Fruit fly (Drosophila melanogaster) whole organism, embryonic: ENCODE results near the gene Ythdc1.

Source experiments
- CG10462 ChIP-seq: fragments of 200-800 bp; sonication (Bioruptor generic); optimal IDR thresholded peaks from 2 replicates; lab custom pipeline; 2016; ENCODE audit warnings: missing biosample characterization, missing genetic modification characterization
- CG10979 ChIP-seq: fragments of 200-800 bp; sonication (Bioruptor generic); optimal IDR thresholded peaks from 2 replicates; lab custom pipeline; 2018; ENCODE audit warnings: missing biosample characterization, mild to moderate bottlenecking, missing genetic modification characterization, moderate library complexity
- CG11695 ChIP-seq: fragments of 200-800 bp; sonication (Bioruptor generic); IDR thresholded peaks from 3 replicates; pipeline ENCODE4 v1.3.6; 2022; ENCODE audit warnings: missing biosample characterization, missing genetic modification characterization
- CG12155 ChIP-seq: fragments of 200-800 bp; sonication (Bioruptor generic); optimal IDR thresholded peaks from 3 replicates; lab custom pipeline; 2016; ENCODE audit warnings: missing biosample characterization, missing genetic modification characterization
- CG1529 ChIP-seq: fragments of 200-800 bp; sonication (Bioruptor generic); optimal IDR thresholded peaks from 3 replicates; lab custom pipeline; 2018; ENCODE audit warnings: missing biosample characterization, missing genetic modification characterization
- CG15601 ChIP-seq: fragments of 200-800 bp; sonication (Bioruptor generic); optimal IDR thresholded peaks from 3 replicates; lab custom pipeline; 2019; ENCODE audit warnings: missing biosample characterization, mild to moderate bottlenecking, missing genetic modification characterization, moderate library complexity
- CG1602 ChIP-seq: fragments of 200-800 bp; sonication (Bioruptor generic); optimal IDR thresholded peaks from 3 replicates; lab custom pipeline; 2016; ENCODE audit warnings: missing biosample characterization, missing genetic modification characterization
- CG17361 ChIP-seq: fragments of 200-800 bp; sonication (Bioruptor generic); IDR thresholded peaks from 3 replicates; pipeline ENCODE4 v1.3.6; 2022; ENCODE audit warnings: missing biosample characterization, missing genetic modification characterization
- CG18262 ChIP-seq: fragments of 200-800 bp; optimal IDR thresholded peaks from 3 replicates; lab custom pipeline; 2019; ENCODE audit warnings: missing biosample characterization, mild to moderate bottlenecking, missing genetic modification characterization, moderate library complexity
- CG32772 ChIP-seq: fragments of 200-800 bp; sonication (Bioruptor generic); IDR thresholded peaks from 2 replicates; pipeline ENCODE4 v1.3.6; 2022; ENCODE audit warnings: missing biosample characterization, missing genetic modification characterization
- CG33557 ChIP-seq: fragments of 200-800 bp; sonication (Bioruptor generic); optimal IDR thresholded peaks from 2 replicates; lab custom pipeline; 2019; ENCODE audit warnings: missing biosample characterization, mild to moderate bottlenecking, missing genetic modification characterization, moderate library complexity
- CG4424 ChIP-seq: fragments of 200-800 bp; sonication (Bioruptor generic); optimal IDR thresholded peaks from 3 replicates; lab custom pipeline; 2016; ENCODE audit warnings: missing biosample characterization, missing genetic modification characterization
- CG4820 ChIP-seq: fragments of 200-800 bp; sonication (Bioruptor generic); optimal IDR thresholded peaks from 3 replicates; lab custom pipeline; 2016; ENCODE audit warnings: missing biosample characterization, missing genetic modification characterization
- CG6689 ChIP-seq: fragments of 200-800 bp; sonication (Bioruptor generic); IDR thresholded peaks from 2 replicates; pipeline ENCODE4 v1.3.6; 2022; ENCODE audit warnings: missing biosample characterization, missing genetic modification characterization
- CG7271 ChIP-seq: fragments of 200-800 bp; sonication (Bioruptor generic); optimal IDR thresholded peaks from 2 replicates; lab custom pipeline; 2018; ENCODE audit warnings: missing biosample characterization, mild to moderate bottlenecking, missing genetic modification characterization, moderate library complexity
- CG8388 ChIP-seq: fragments of 200-800 bp; sonication (Bioruptor generic); optimal IDR thresholded peaks from 2 replicates; lab custom pipeline; 2019; ENCODE audit warnings: missing biosample characterization, mild to moderate bottlenecking, missing genetic modification characterization, moderate library complexity
- D ChIP-seq, 2 experiments: fragments of 200-800 bp in 1 of 2; fragments of >200 bp in 1 of 2; sonication (Bioruptor generic) in 1 of 2; optimal IDR thresholded peaks; 2 replicates in 1 of 2; 3 replicates in 1 of 2; lab custom pipeline; 2017; ENCODE audit warnings: mild to moderate bottlenecking in 1 of 2, missing biosample characterization in 1 of 2, missing genetic modification characterization in 1 of 2, missing genetic modification reagents in 1 of 2
- ERR ChIP-seq: fragments of 200-800 bp; sonication (Bioruptor generic); optimal IDR thresholded peaks from 2 replicates; lab custom pipeline; 2016; ENCODE audit warnings: missing biosample characterization, missing genetic modification characterization
- Ets97D ChIP-seq: fragments of 200-800 bp; sonication (Bioruptor generic); optimal IDR thresholded peaks from 3 replicates; lab custom pipeline; 2016; ENCODE audit warnings: missing biosample characterization, missing genetic modification characterization
- HHEX ChIP-seq: fragments of 200-800 bp; sonication (Bioruptor generic); optimal IDR thresholded peaks from 3 replicates; lab custom pipeline; 2017; ENCODE audit warnings: missing biosample characterization, mild to moderate bottlenecking, missing genetic modification characterization, missing genetic modification reagents
- Med ChIP-seq: fragments of 200-800 bp; sonication (Bioruptor generic); peaks from one replicate; lab custom pipeline; 2016; ENCODE audit warnings: missing biosample characterization, missing genetic modification characterization, mild to moderate bottlenecking, inconsistent platforms, moderate library complexity
- Optix ChIP-seq: fragments of 200-800 bp; sonication (Bioruptor generic); IDR thresholded peaks from 3 replicates; pipeline ENCODE4 v1.3.6; 2022; ENCODE audit warnings: missing biosample characterization, missing genetic modification characterization
- Xbp1 ChIP-seq: fragments of 200-800 bp; sonication (Bioruptor generic); optimal IDR thresholded peaks from 3 replicates; lab custom pipeline; 2016; ENCODE audit warnings: missing biosample characterization, mild to moderate bottlenecking, missing genetic modification characterization
- ase ChIP-seq: fragments of 200-800 bp; sonication (Bioruptor generic); IDR thresholded peaks from 3 replicates; pipeline ENCODE4 v1.3.6; 2022; ENCODE audit warnings: missing biosample characterization, missing genetic modification characterization
- bcd ChIP-seq: fragments of 200-800 bp; sonication (Bioruptor generic); optimal IDR thresholded peaks from 2 replicates; lab custom pipeline; 2017; ENCODE audit warnings: missing biosample characterization, mild to moderate bottlenecking, missing genetic modification characterization
- cg ChIP-seq: fragments of 200-800 bp; sonication (Bioruptor generic); optimal IDR thresholded peaks from 3 replicates; lab custom pipeline; 2019; ENCODE audit warnings: missing biosample characterization, mild to moderate bottlenecking, missing genetic modification characterization, moderate library complexity
- croc ChIP-seq: fragments of 200-800 bp; sonication (Bioruptor generic); conservative IDR thresholded peaks from 3 replicates; pipeline ENCODE4 v1.3.6; 2022; ENCODE audit warnings: missing biosample characterization, missing genetic modification characterization
- fd3F ChIP-seq: fragments of 200-800 bp; sonication (Bioruptor generic); optimal IDR thresholded peaks from 2 replicates; lab custom pipeline; 2018; ENCODE audit warnings: missing biosample characterization, mild to moderate bottlenecking, missing genetic modification characterization, moderate library complexity
- ftz-f1 ChIP-seq: fragments of 200-800 bp; sonication (Bioruptor generic); optimal IDR thresholded peaks from 2 replicates; lab custom pipeline; 2016; ENCODE audit warnings: missing biosample characterization, missing genetic modification characterization
- fu2 ChIP-seq: fragments of 200-800 bp; sonication (Bioruptor generic); optimal IDR thresholded peaks from 2 replicates; lab custom pipeline; 2016; ENCODE audit warnings: missing biosample characterization, missing genetic modification characterization
- lmd ChIP-seq: fragments of 200-800 bp; sonication (Bioruptor generic); IDR thresholded peaks from 2 replicates; pipeline ENCODE4 v1.3.6; 2022; ENCODE audit warnings: missing biosample characterization, missing genetic modification characterization
- nerfin-1 ChIP-seq: fragments of 200-800 bp; sonication (Bioruptor generic); optimal IDR thresholded peaks from 3 replicates; lab custom pipeline; 2019; ENCODE audit warnings: missing biosample characterization, mild to moderate bottlenecking, missing genetic modification characterization, moderate library complexity
- nmo ChIP-seq: fragments of 200-800 bp; sonication (Bioruptor generic); optimal IDR thresholded peaks from 2 replicates; lab custom pipeline; 2018; ENCODE audit warnings: missing biosample characterization, mild to moderate bottlenecking, missing genetic modification characterization, moderate library complexity
- oc ChIP-seq: fragments of 200-800 bp; sonication (Bioruptor generic); optimal IDR thresholded peaks from 2 replicates; lab custom pipeline; 2018; ENCODE audit warnings: missing biosample characterization, mild to moderate bottlenecking, missing genetic modification characterization, moderate library complexity
- pros ChIP-seq: fragments of 200-800 bp; sonication (Bioruptor generic); optimal IDR thresholded peaks from 3 replicates; lab custom pipeline; 2019; ENCODE audit warnings: missing biosample characterization, mild to moderate bottlenecking, missing genetic modification characterization, moderate library complexity
- sc ChIP-seq, 3 experiments: fragments of >200 bp in 2 of 3; fragments of 200-800 bp in 1 of 3; sonication (Bioruptor generic) in 1 of 3; optimal IDR thresholded peaks; 2 replicates in 2 of 3; 3 replicates in 1 of 3; lab custom pipeline; 2017; ENCODE audit warnings: mild to moderate bottlenecking in 1 of 3, missing biosample characterization in 1 of 3, missing genetic modification characterization in 1 of 3, missing genetic modification reagents in 1 of 3
- seq ChIP-seq: fragments of 200-800 bp; sonication (Bioruptor generic); IDR thresholded peaks from 2 replicates; pipeline ENCODE4 v1.3.6; 2022; ENCODE audit warnings: missing biosample characterization, missing genetic modification characterization
- stwl ChIP-seq: fragments of 200-800 bp; sonication (Bioruptor generic); optimal IDR thresholded peaks from 3 replicates; lab custom pipeline; 2018; ENCODE audit warnings: missing biosample characterization, mild to moderate bottlenecking, missing genetic modification characterization, moderate library complexity
- wor ChIP-seq: fragments of 200-800 bp; sonication (Bioruptor generic); IDR thresholded peaks from 2 replicates; pipeline ENCODE4 v1.3.6; 2022; ENCODE audit warnings: missing biosample characterization, missing genetic modification characterization

Ythdc1 gene

DNA sequence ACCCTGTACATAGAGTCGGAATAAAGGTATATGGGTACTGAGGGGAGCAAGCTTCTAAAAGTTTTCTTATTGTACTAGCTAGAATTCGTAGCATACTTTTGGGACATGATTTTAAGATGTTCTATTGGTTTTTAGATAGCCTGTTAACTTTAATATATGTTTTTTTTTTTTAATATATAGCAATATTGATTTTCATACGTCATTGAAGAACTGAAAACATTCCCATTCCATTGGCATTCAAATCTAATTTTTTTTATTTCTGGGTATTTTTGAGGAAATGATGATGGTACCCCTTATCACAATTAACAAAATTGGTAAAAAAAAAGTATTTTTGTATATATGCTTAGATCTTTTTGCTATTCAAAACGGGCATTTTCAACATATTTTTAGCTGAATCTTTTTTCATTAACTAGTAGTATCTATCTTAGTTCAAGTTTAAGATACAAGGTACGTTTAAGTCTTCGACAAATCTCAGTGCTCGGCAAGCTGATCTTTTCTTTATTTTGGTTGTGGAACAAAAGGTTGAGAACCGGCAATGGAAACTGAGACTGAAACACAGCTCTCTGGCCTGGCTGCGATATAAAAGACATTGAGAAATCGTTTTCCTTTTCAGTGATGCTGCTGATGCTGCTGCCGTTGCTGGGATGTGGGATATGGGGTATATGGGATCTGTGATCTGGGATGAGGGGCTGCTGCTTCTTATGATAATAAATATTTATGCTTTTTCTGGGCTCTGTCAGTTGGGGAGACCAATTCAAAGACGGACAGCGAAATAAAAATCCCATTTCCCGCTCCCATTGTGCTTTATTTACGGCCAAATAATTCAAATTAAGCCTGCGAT, 10.8 kb upstream of the Ythdc1 start (continued):
- TF ChIP-seq D (optimal IDR thresholded peaks at IDR 0.05; lab: Kevin White, UChicago), result no peak
- TF ChIP-seq D (GFP tag; optimal IDR thresholded peaks at IDR 0.05; lab: Kevin White, UChicago), result peak; percentile 51
- no peak for TF ChIP-seq seq (GFP tag; lab: Robert Waterston, UW)
- TF ChIP-seq CG11695 (GFP tag; lab: Robert Waterston, UW), result peak; percentile 43; the same call in 1 of the 3 replicates
- TF ChIP-seq Med (GFP tag; lab: Kevin White, UChicago), result peak; percentile 43
- peak; percentile 41 for TF ChIP-seq CG8388
- peak; percentile 42 for TF ChIP-seq CG4820 (GFP tag; lab: Kevin White, UChicago)
- TF ChIP-seq CG15601 (tag; lab: Kevin White, UChicago), result peak; percentile 38
- TF ChIP-seq ase, result no peak
- TF ChIP-seq CG6689 (GFP tag; lab: Robert Waterston, UW), result 0 out of 2 replicates have a peak, but pooled peaks have one; percentile 23
- TF ChIP-seq CG32772 (GFP tag; lab: Robert Waterston, UW), result 0 out of 2 replicates have a peak, but pooled peaks have one; percentile 39
- TF ChIP-seq CG33557 (GFP tag; lab: Kevin White, UChicago), result peak; percentile 44
- TF ChIP-seq nmo (GFP tag; lab: Kevin White, UChicago), result peak; percentile 72
- peak; percentile 50 for TF ChIP-seq CG1602 (GFP tag; lab: Kevin White, UChicago)
- no peak for TF ChIP-seq sc (optimal IDR thresholded peaks at IDR 0.05; lab: Kevin White, UChicago)
- peak; percentile 59 for TF ChIP-seq sc (GFP tag; optimal IDR thresholded peaks at IDR 0.05; lab: Kevin White, UChicago)
- peak; percentile 32 for TF ChIP-seq pros
- TF ChIP-seq CG12155, result peak; percentile 14
- TF ChIP-seq cg (GFP tag; lab: Kevin White, UChicago), result peak; percentile 44
- TF ChIP-seq Ets97D (GFP tag; lab: Kevin White, UChicago), result no peak
- TF ChIP-seq CG10462 (GFP tag; lab: Kevin White, UChicago), result peak; percentile 41
- TF ChIP-seq wor, result no peak
- no peak for TF ChIP-seq Optix
- TF ChIP-seq ftz-f1 (GFP tag; lab: Kevin White, UChicago), result no peak
- TF ChIP-seq HHEX, result peak; percentile 5
- no peak for TF ChIP-seq CG7271 (tag; lab: Kevin White, UChicago)
- peak; percentile 59 for TF ChIP-seq CG4424 (GFP tag; lab: Kevin White, UChicago)
- peak; percentile 86 for TF ChIP-seq CG17361 (GFP tag; lab: Robert Waterston, UW)
- no peak for TF ChIP-seq ERR
- TF ChIP-seq lmd, result peak; percentile 31; the same call in 1 of the 2 replicates
- no peak for TF ChIP-seq fd3F
- peak; percentile 82 for TF ChIP-seq oc (tag; lab: Kevin White, UChicago)
- no peak; the same call in 2 of the 3 replicates for TF ChIP-seq croc (GFP tag; lab: Robert Waterston, UW)
- TF ChIP-seq CG10979, result peak; percentile 66
- peak; percentile 29 for TF ChIP-seq CG1529 (GFP tag; lab: Kevin White, UChicago)
- no peak for TF ChIP-seq stwl (tag; lab: Kevin White, UChicago)
- TF ChIP-seq bcd (GFP tag; lab: Kevin White, UChicago), result peak; percentile 31
- TF ChIP-seq nerfin-1 (tag; lab: Kevin White, UChicago), result no peak
- TF ChIP-seq Xbp1 (GFP tag; lab: Kevin White, UChicago), result peak; percentile 36
- peak; percentile 82 for TF ChIP-seq CG18262 (tag; lab: Kevin White, UChicago)
- TF ChIP-seq fu2 (GFP tag; lab: Kevin White, UChicago), result no peak
- TF ChIP-seq, all 482 proteins: peak for 135
